Fruit fly (Drosophila melanogaster) whole organism, prepupa: ENCODE data around the gene CG42240.

Source experiments
- CG1621 ChIP-seq: fragments of 200-800 bp; sonication (Bioruptor generic); optimal IDR thresholded peaks from 3 replicates; lab custom pipeline; 2018; ENCODE audit warnings: missing biosample characterization, mild to moderate bottlenecking, missing genetic modification characterization
- Hr39 ChIP-seq: fragments of 200-800 bp; sonication (Bioruptor generic); optimal IDR thresholded peaks from 2 replicates; lab custom pipeline; 2016; ENCODE audit warnings: missing biosample characterization, missing genetic modification characterization
- dac ChIP-seq: fragments of 200-800 bp; sonication (Bioruptor generic); optimal IDR thresholded peaks from 2 replicates; lab custom pipeline; 2017; ENCODE audit warnings: missing biosample characterization, mild to moderate bottlenecking, missing genetic modification characterization
- topi ChIP-seq: fragments of 200-800 bp; sonication (Bioruptor generic); optimal IDR thresholded peaks from 3 replicates; lab custom pipeline; 2016; ENCODE audit warnings: missing biosample characterization, missing genetic modification characterization

DNA sequence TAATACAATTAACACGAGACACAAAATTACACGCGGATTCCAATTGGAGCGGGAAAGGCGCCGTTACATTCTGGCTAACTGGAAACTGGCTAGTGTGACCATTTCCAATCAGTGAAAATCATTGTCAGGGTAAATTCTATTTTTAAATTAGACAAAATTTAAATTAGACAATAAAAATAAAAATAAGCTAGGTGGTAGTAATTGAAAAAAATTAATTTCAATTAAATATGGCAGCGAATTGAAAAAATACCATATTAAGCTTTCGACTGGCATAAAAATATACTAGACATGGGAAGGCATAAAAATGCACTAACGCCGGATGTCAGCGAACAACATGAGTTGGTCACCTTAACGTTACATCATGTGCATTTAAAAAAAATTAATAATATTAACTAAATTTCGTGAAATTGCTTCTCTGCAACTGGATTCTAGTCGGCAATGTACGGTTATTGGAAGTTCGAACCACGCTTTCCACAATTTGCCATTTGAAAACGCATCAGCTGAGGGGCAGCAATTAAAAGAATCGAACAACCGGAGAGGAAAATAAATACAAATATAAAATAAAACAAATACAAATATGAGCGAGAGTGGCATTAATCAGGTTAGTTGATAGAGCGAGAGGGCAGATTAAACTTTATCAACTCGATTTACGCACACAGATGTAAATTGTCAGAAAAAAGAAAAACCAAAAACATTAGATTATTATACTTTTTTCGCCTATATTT lies 35.2 kb downstream of the CG42240 start, which contains the start of the genes swa and Marf:
- TF ChIP-seq CG1621: no peak
- no peak for TF ChIP-seq Hr39 (GFP tag; lab: Kevin White, UChicago)
- no peak for TF ChIP-seq topi (GFP tag; lab: Kevin White, UChicago)
- TF ChIP-seq dac (GFP tag; lab: Kevin White, UChicago): no peak
